Fruit fly (Drosophila melanogaster) whole organism, embryonic: Measurements from ENCODE around the gene PGAP1.

Experiments
- CG10366 ChIP-seq: fragments of 200-800 bp; sonication (Bioruptor generic); IDR thresholded peaks from 2 replicates; pipeline ENCODE4 v1.3.6; 2022; ENCODE audit warnings: missing biosample characterization, missing genetic modification characterization
- CG10543 ChIP-seq: fragments of 200-800 bp; sonication (Bioruptor generic); optimal IDR thresholded peaks from 3 replicates; lab custom pipeline; 2017; ENCODE audit warnings: missing biosample characterization, mild to moderate bottlenecking, missing genetic modification characterization, moderate library complexity
- CG10565 ChIP-seq: fragments of 200-800 bp; sonication (Bioruptor generic); optimal IDR thresholded peaks from 3 replicates; lab custom pipeline; 2016; ENCODE audit warnings: missing biosample characterization, mild to moderate bottlenecking, missing genetic modification characterization
- CG10654 ChIP-seq: fragments of 200-800 bp; sonication (Bioruptor generic); optimal IDR thresholded peaks from 2 replicates; lab custom pipeline; 2016; ENCODE audit warnings: missing biosample characterization, missing genetic modification characterization
- CG11093 ChIP-seq: fragments of 200-800 bp; sonication (Bioruptor generic); IDR thresholded peaks from 3 replicates; pipeline ENCODE4 v1.3.6; 2022; ENCODE audit warnings: missing biosample characterization, missing genetic modification characterization
- CG11560 ChIP-seq: fragments of 200-800 bp; sonication (Bioruptor generic); IDR thresholded peaks from 3 replicates; pipeline ENCODE4 v1.3.6; 2022; ENCODE audit warnings: missing biosample characterization, missing genetic modification characterization
- CG12104 ChIP-seq: fragments of 200-800 bp; sonication (Bioruptor generic); optimal IDR thresholded peaks from 3 replicates; lab custom pipeline; 2016; ENCODE audit warnings: missing biosample characterization, missing genetic modification characterization
- CG14667 ChIP-seq: fragments of 200-800 bp; sonication (Bioruptor generic); IDR thresholded peaks from 2 replicates; pipeline ENCODE4 v1.3.6; 2022; ENCODE audit warnings: missing biosample characterization, missing genetic modification characterization
- CG15514 ChIP-seq: fragments of 200-800 bp; sonication (Bioruptor generic); optimal IDR thresholded peaks from 3 replicates; lab custom pipeline; 2017; ENCODE audit warnings: missing biosample characterization, missing genetic modification characterization, mild to moderate bottlenecking, moderate library complexity, missing genetic modification reagents
- CG16779 ChIP-seq: fragments of 200-800 bp; sonication (Bioruptor generic); IDR thresholded peaks from 2 replicates; pipeline ENCODE4 v1.3.6; 2022; ENCODE audit warnings: missing biosample characterization, missing genetic modification characterization
- CG17328 ChIP-seq: fragments of 200-800 bp; sonication (Bioruptor generic); IDR thresholded peaks from 2 replicates; pipeline ENCODE4 v1.3.6; 2022; ENCODE audit warnings: missing biosample characterization, missing genetic modification characterization
- CG18476 ChIP-seq: fragments of 200-800 bp; sonication (Bioruptor generic); optimal IDR thresholded peaks from 2 replicates; lab custom pipeline; 2016; ENCODE audit warnings: missing biosample characterization, mild to moderate bottlenecking, missing genetic modification characterization
- CG18619 ChIP-seq: fragments of 200-800 bp; sonication (Bioruptor generic); optimal IDR thresholded peaks from 3 replicates; lab custom pipeline; 2017; ENCODE audit warnings: missing biosample characterization, mild to moderate bottlenecking, missing genetic modification characterization
- CG30020 ChIP-seq: fragments of 200-800 bp; optimal IDR thresholded peaks from 2 replicates; lab custom pipeline; 2019; ENCODE audit warnings: missing biosample characterization, mild to moderate bottlenecking, missing genetic modification characterization, moderate library complexity
- CG31388 ChIP-seq: fragments of 200-800 bp; sonication (Bioruptor generic); optimal IDR thresholded peaks from 2 replicates; lab custom pipeline; 2016; ENCODE audit warnings: missing biosample characterization, missing genetic modification characterization
- CG34376 ChIP-seq: fragments of 200-800 bp; sonication (Bioruptor generic); optimal IDR thresholded peaks from 2 replicates; lab custom pipeline; 2018; ENCODE audit warnings: missing biosample characterization, mild to moderate bottlenecking, missing genetic modification characterization
- CG3995 ChIP-seq: fragments of 200-800 bp; sonication (Bioruptor generic); optimal IDR thresholded peaks from 3 replicates; lab custom pipeline; 2016; ENCODE audit warnings: missing biosample characterization, missing genetic modification characterization
- CG4404 ChIP-seq: fragments of 200-800 bp; sonication (Bioruptor generic); IDR thresholded peaks from 2 replicates; pipeline ENCODE4 v1.3.6; 2022; ENCODE audit warnings: missing biosample characterization, missing genetic modification characterization
- CG4730 ChIP-seq: fragments of 200-800 bp; sonication (Bioruptor generic); IDR thresholded peaks from 2 replicates; pipeline ENCODE4 v1.3.6; 2022; ENCODE audit warnings: missing biosample characterization, missing genetic modification characterization
- CG5245 ChIP-seq: fragments of 200-800 bp; sonication (Bioruptor generic); optimal IDR thresholded peaks from 3 replicates; lab custom pipeline; 2016; ENCODE audit warnings: missing biosample characterization, missing genetic modification characterization
- CG6654 ChIP-seq: fragments of 200-800 bp; sonication (Bioruptor generic); optimal IDR thresholded peaks from 2 replicates; lab custom pipeline; 2017; ENCODE audit warnings: missing biosample characterization, mild to moderate bottlenecking, missing genetic modification characterization
- CG8089 ChIP-seq: fragments of 200-800 bp; sonication (Bioruptor generic); optimal IDR thresholded peaks from 3 replicates; lab custom pipeline; 2016; ENCODE audit warnings: missing biosample characterization, missing genetic modification characterization
- CG8281 ChIP-seq: fragments of 200-800 bp; sonication (Bioruptor generic); optimal IDR thresholded peaks from 2 replicates; lab custom pipeline; 2018; ENCODE audit warnings: missing biosample characterization, mild to moderate bottlenecking, missing genetic modification characterization, moderate library complexity
- D ChIP-seq, 2 experiments: fragments of 200-800 bp in 1 of 2; fragments of >200 bp in 1 of 2; sonication (Bioruptor generic) in 1 of 2; optimal IDR thresholded peaks; 2 replicates in 1 of 2; 3 replicates in 1 of 2; lab custom pipeline; 2017; ENCODE audit warnings: mild to moderate bottlenecking in 1 of 2, missing biosample characterization in 1 of 2, missing genetic modification characterization in 1 of 2, missing genetic modification reagents in 1 of 2
- Dref ChIP-seq: fragments of 200-800 bp; sonication (Bioruptor generic); IDR thresholded peaks from 2 replicates; pipeline ENCODE4 v1.3.6; 2022; ENCODE audit warnings: missing biosample characterization, missing genetic modification characterization
- HLHmδ ChIP-seq: fragments of 200-800 bp; sonication (Bioruptor generic); optimal IDR thresholded peaks from 2 replicates; lab custom pipeline; 2018; ENCODE audit warnings: missing biosample characterization, mild to moderate bottlenecking, missing genetic modification characterization, moderate library complexity
- Hr39 ChIP-seq: fragments of >200 bp; optimal IDR thresholded peaks from 2 replicates; lab custom pipeline; 2017
- Mes4 ChIP-seq: fragments of 200-800 bp; sonication (Bioruptor generic); optimal IDR thresholded peaks from 2 replicates; lab custom pipeline; 2016; ENCODE audit warnings: missing biosample characterization, missing genetic modification characterization
- Neu2 ChIP-seq: fragments of 200-800 bp; sonication (Bioruptor generic); optimal IDR thresholded peaks from 3 replicates; lab custom pipeline; 2016; ENCODE audit warnings: missing biosample characterization, missing genetic modification characterization, borderline replicate concordance
- Six4 ChIP-seq: fragments of 200-800 bp; sonication (Bioruptor generic); optimal IDR thresholded peaks from 2 replicates; lab custom pipeline; 2016; ENCODE audit warnings: missing biosample characterization, missing genetic modification characterization
- Sry-β ChIP-seq: fragments of 200-800 bp; sonication (Bioruptor generic); optimal IDR thresholded peaks from 2 replicates; lab custom pipeline; 2018; ENCODE audit warnings: missing biosample characterization, mild to moderate bottlenecking, missing genetic modification characterization, moderate library complexity
- caup ChIP-seq: fragments of 200-800 bp; sonication (Bioruptor generic); optimal IDR thresholded peaks from 3 replicates; lab custom pipeline; 2017; ENCODE audit warnings: missing biosample characterization, mild to moderate bottlenecking, missing genetic modification characterization, moderate library complexity; ENCODE audit not compliant: severe bottlenecking
- corto ChIP-seq: fragments of 200-800 bp; sonication (Bioruptor generic); optimal IDR thresholded peaks from 2 replicates; lab custom pipeline; 2016; ENCODE audit warnings: missing biosample characterization, mild to moderate bottlenecking, missing genetic modification characterization, moderate library complexity
- dmrt99B ChIP-seq: fragments of 200-800 bp; sonication (Bioruptor generic); optimal IDR thresholded peaks from 2 replicates; lab custom pipeline; 2018; ENCODE audit warnings: missing biosample characterization, mild to moderate bottlenecking, missing genetic modification characterization, moderate library complexity
- exex ChIP-seq: fragments of 200-800 bp; sonication (Bioruptor generic); optimal IDR thresholded peaks from 4 replicates; lab custom pipeline; 2018; ENCODE audit warnings: missing biosample characterization, mild to moderate bottlenecking, missing genetic modification characterization, moderate library complexity
- ftz-f1 ChIP-seq: fragments of 200-800 bp; sonication (Bioruptor generic); optimal IDR thresholded peaks from 2 replicates; lab custom pipeline; 2016; ENCODE audit warnings: missing biosample characterization, missing genetic modification characterization
- gt ChIP-seq: fragments of 200-800 bp; sonication (Bioruptor generic); IDR thresholded peaks from 2 replicates; pipeline ENCODE4 v1.3.6; 2022; ENCODE audit warnings: missing biosample characterization, missing genetic modification characterization
- her ChIP-seq: fragments of 200-800 bp; sonication (Bioruptor generic); optimal IDR thresholded peaks from 2 replicates; lab custom pipeline; 2016; ENCODE audit warnings: missing biosample characterization, missing genetic modification characterization
- hth ChIP-seq: fragments of >200 bp; optimal IDR thresholded peaks from 2 replicates; lab custom pipeline; 2017; ENCODE audit warnings: inconsistent platforms
- maf-S ChIP-seq: fragments of 200-800 bp; sonication (Bioruptor generic); optimal IDR thresholded peaks from 2 replicates; lab custom pipeline; 2016; ENCODE audit warnings: missing biosample characterization, missing genetic modification characterization
- nom ChIP-seq: fragments of 200-800 bp; sonication (Bioruptor generic); optimal IDR thresholded peaks from 2 replicates; lab custom pipeline; 2017; ENCODE audit warnings: missing biosample characterization, missing genetic modification characterization, mild to moderate bottlenecking, moderate library complexity, missing genetic modification reagents
- prd ChIP-seq, 3 experiments: fragments of >200 bp in 2 of 3; fragments of 200-800 bp in 1 of 3; sonication (Bioruptor generic) in 1 of 3; optimal IDR thresholded peaks in 2 of 3; IDR thresholded peaks in 1 of 3; 2 replicates in 2 of 3; 3 replicates in 1 of 3; pipeline versions ENCODE4 v1.3.6 to Lab custom; 2017 to 2022; ENCODE audit warnings: missing biosample characterization in 1 of 3, missing genetic modification characterization in 1 of 3
- rib ChIP-seq: fragments of 200-800 bp; sonication (Bioruptor generic); IDR thresholded peaks from 2 replicates; pipeline ENCODE4 v1.3.6; 2022; ENCODE audit warnings: missing biosample characterization, missing genetic modification characterization
- shn ChIP-seq: fragments of 200-800 bp; sonication (Bioruptor generic); optimal IDR thresholded peaks from 3 replicates; lab custom pipeline; 2016; ENCODE audit warnings: missing biosample characterization, missing genetic modification characterization
- sisA ChIP-seq: fragments of 200-800 bp; sonication (Bioruptor generic); IDR thresholded peaks from 2 replicates; pipeline ENCODE4 v1.3.6; 2022; ENCODE audit warnings: missing biosample characterization, missing genetic modification characterization
- stc ChIP-seq: fragments of 200-800 bp; sonication (Bioruptor generic); IDR thresholded peaks from 2 replicates; pipeline ENCODE4 v1.3.6; 2022; ENCODE audit warnings: missing biosample characterization, missing genetic modification characterization
- tna ChIP-seq: fragments of 200-800 bp; sonication (Bioruptor generic); IDR thresholded peaks from 2 replicates; pipeline ENCODE4 v1.3.6; 2022; ENCODE audit warnings: missing biosample characterization, missing genetic modification characterization; ENCODE audit not compliant: partially characterized antibody
- ttk ChIP-seq: fragments of 200-800 bp; sonication (Bioruptor generic); IDR thresholded peaks from 2 replicates; pipeline ENCODE4 v2.1.2; 2022; ENCODE audit warnings: missing biosample characterization, missing genetic modification characterization
- unc-4 ChIP-seq: fragments of 200-800 bp; sonication (Bioruptor generic); IDR thresholded peaks from 2 replicates; pipeline ENCODE4 v1.3.6; 2022; ENCODE audit warnings: missing biosample characterization, missing genetic modification characterization; ENCODE audit not compliant: partially characterized antibody

The PGAP1 gene

DNA sequence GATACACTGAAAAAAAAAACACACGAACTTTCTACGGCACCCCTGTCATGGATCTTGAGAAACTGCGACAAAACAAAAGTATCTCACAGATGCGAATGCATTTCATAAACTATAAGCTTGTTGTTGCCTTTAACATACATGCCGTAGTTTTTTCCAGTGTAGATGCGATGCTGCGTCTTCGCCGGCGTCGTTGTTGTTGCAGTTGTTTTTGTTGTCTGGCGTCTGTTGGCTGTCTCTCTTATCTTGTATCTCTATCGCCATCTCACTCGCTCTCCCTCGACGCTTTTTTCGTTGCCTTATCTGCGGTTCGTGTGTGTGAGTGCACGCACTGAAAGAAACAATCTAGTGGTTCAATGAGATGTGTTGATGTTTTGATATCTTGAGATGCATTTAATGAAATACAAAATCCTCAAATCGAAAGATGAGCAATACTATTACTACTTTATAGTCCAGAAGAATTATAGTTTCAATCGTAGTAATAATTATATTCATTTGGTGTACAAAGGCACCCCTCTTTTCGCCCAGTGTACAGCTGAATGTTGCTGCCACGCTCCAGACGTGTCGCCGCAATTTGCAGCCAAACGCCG is 7.3 kb upstream of the PGAP1 start (continued):
- TF ChIP-seq stc, result peak; percentile 93
- TF ChIP-seq CG14667 (GFP tag; lab: Robert Waterston, UW), result peak; percentile 93
- TF ChIP-seq Neu2, result peak; percentile 90
- TF ChIP-seq HLHmδ, result peak; percentile 58
- TF ChIP-seq CG8089, result peak; percentile 98
- TF ChIP-seq rib (GFP tag; lab: Robert Waterston, UW), result peak; percentile 91
- no peak for TF ChIP-seq Hr39 (lab: Kevin White, UChicago)
- peak; percentile 96 for TF ChIP-seq CG18476
- TF ChIP-seq CG11093, result peak; percentile 93
- TF ChIP-seq CG6654 (GFP tag; lab: Kevin White, UChicago), result peak; percentile 69
- TF ChIP-seq CG3995 (GFP tag; lab: Kevin White, UChicago), result peak; percentile 76
- peak; percentile 88 for TF ChIP-seq corto (GFP tag; lab: Kevin White, UChicago)
- TF ChIP-seq CG31388 (GFP tag; lab: Kevin White, UChicago), result peak; percentile 92
- peak; percentile 94 for TF ChIP-seq CG10565
- peak; percentile 94 for TF ChIP-seq CG18619 (GFP tag; lab: Kevin White, UChicago)
- no peak for TF ChIP-seq hth (lab: Kevin White, UChicago)
- peak; percentile 96 for TF ChIP-seq shn (GFP tag; lab: Kevin White, UChicago)
- peak; percentile 95 for TF ChIP-seq CG12104 (GFP tag; lab: Kevin White, UChicago)
- peak; percentile 96 for TF ChIP-seq sisA
- TF ChIP-seq Dref, result peak; percentile 41
- peak; percentile 98 for TF ChIP-seq CG17328 (GFP tag; lab: Robert Waterston, UW)
- peak; percentile 93 for TF ChIP-seq CG4404
- peak; percentile 84 for TF ChIP-seq CG8281 (tag; lab: Kevin White, UChicago)
- peak; percentile 97 for TF ChIP-seq nom (GFP tag; lab: Kevin White, UChicago)
- TF ChIP-seq CG10543 (GFP tag; lab: Kevin White, UChicago), result peak; percentile 92
- TF ChIP-seq ttk, result peak; percentile 96
- TF ChIP-seq ftz-f1 (GFP tag; lab: Kevin White, UChicago), result peak; percentile 50
- TF ChIP-seq prd (optimal IDR thresholded peaks at IDR 0.05; lab: Kevin White, UChicago), result no peak
- TF ChIP-seq prd (GFP tag; IDR thresholded peaks at IDR 0.05; lab: Robert Waterston, UW), result peak; percentile 98
- TF ChIP-seq maf-S, result peak; percentile 97
- peak; percentile 86 for TF ChIP-seq CG11560 (tag; lab: Robert Waterston, UW)
- peak; percentile 98 for TF ChIP-seq Six4 (GFP tag; lab: Kevin White, UChicago)
- peak; percentile 97 for TF ChIP-seq her (GFP tag; lab: Kevin White, UChicago)
- TF ChIP-seq CG4730 (GFP tag; lab: Robert Waterston, UW), result peak; percentile 96
- peak; percentile 85 for TF ChIP-seq CG15514 (GFP tag; lab: Kevin White, UChicago)
- TF ChIP-seq exex, result peak; percentile 48
- no peak for TF ChIP-seq unc-4 (GFP tag; lab: Robert Waterston, UW)
- peak; percentile 83 for TF ChIP-seq gt (GFP tag; lab: Robert Waterston, UW)
- peak; percentile 97 for TF ChIP-seq CG5245 (GFP tag; lab: Kevin White, UChicago)
- TF ChIP-seq Mes4 (GFP tag; lab: Kevin White, UChicago), result peak; percentile 98
- peak; percentile 97 for TF ChIP-seq CG10654 (GFP tag; lab: Kevin White, UChicago)
- peak; percentile 79 for TF ChIP-seq CG34376 (GFP tag; lab: Kevin White, UChicago)
- TF ChIP-seq CG30020 (tag; lab: Kevin White, UChicago), result peak; percentile 43
- TF ChIP-seq tna (GFP tag; lab: Robert Waterston, UW), result no peak
- TF ChIP-seq Sry-β (GFP tag; lab: Kevin White, UChicago), result peak; percentile 69
- peak; percentile 96 for TF ChIP-seq dmrt99B (tag; lab: Kevin White, UChicago)
- TF ChIP-seq CG16779 (GFP tag; lab: Robert Waterston, UW), result peak; percentile 93
- peak; percentile 93 for TF ChIP-seq caup (GFP tag; lab: Kevin White, UChicago)
- no peak for TF ChIP-seq D (optimal IDR thresholded peaks at IDR 0.05; lab: Kevin White, UChicago)
- TF ChIP-seq D (GFP tag; optimal IDR thresholded peaks at IDR 0.05; lab: Kevin White, UChicago), result peak; percentile 97
- peak; percentile 94 for TF ChIP-seq CG10366
